Fruit fly (Drosophila melanogaster) whole organism, embryonic: ENCODE results near the gene wapl.

Source experiments
- B-H1 ChIP-seq: fragments of 200-800 bp; sonication (Bioruptor generic); IDR thresholded peaks from 3 replicates; pipeline ENCODE4 v1.3.6; 2022; ENCODE audit warnings: missing biosample characterization, missing genetic modification characterization
- B-H2 ChIP-seq: fragments of 200-800 bp; sonication (Bioruptor generic); optimal IDR thresholded peaks from 2 replicates; lab custom pipeline; 2018; ENCODE audit warnings: missing biosample characterization, mild to moderate bottlenecking, missing genetic modification characterization
- Blimp-1 ChIP-seq: fragments of 200-800 bp; sonication (Bioruptor generic); optimal IDR thresholded peaks from 3 replicates; lab custom pipeline; 2018; ENCODE audit warnings: missing biosample characterization, missing genetic modification characterization, mild to moderate bottlenecking, moderate library complexity, missing genetic modification reagents
- CG10979 ChIP-seq: fragments of 200-800 bp; sonication (Bioruptor generic); optimal IDR thresholded peaks from 2 replicates; lab custom pipeline; 2018; ENCODE audit warnings: missing biosample characterization, mild to moderate bottlenecking, missing genetic modification characterization, moderate library complexity
- CG11696 ChIP-seq: fragments of 200-800 bp; sonication (Bioruptor generic); IDR thresholded peaks from 2 replicates; pipeline ENCODE4 v1.3.6; 2022; ENCODE audit warnings: missing biosample characterization, missing genetic modification characterization
- CG12299 ChIP-seq: fragments of 200-800 bp; sonication (Bioruptor generic); optimal IDR thresholded peaks from 2 replicates; lab custom pipeline; 2018; ENCODE audit warnings: missing biosample characterization, mild to moderate bottlenecking, missing genetic modification characterization
- CG14965 ChIP-seq: fragments of 200-800 bp; sonication (Bioruptor generic); optimal IDR thresholded peaks from 2 replicates; lab custom pipeline; 2016; ENCODE audit warnings: missing biosample characterization, missing genetic modification characterization, borderline replicate concordance
- CG1529 ChIP-seq: fragments of 200-800 bp; sonication (Bioruptor generic); optimal IDR thresholded peaks from 3 replicates; lab custom pipeline; 2018; ENCODE audit warnings: missing biosample characterization, missing genetic modification characterization
- CG17328 ChIP-seq: fragments of 200-800 bp; sonication (Bioruptor generic); IDR thresholded peaks from 2 replicates; pipeline ENCODE4 v1.3.6; 2022; ENCODE audit warnings: missing biosample characterization, missing genetic modification characterization
- CG17361 ChIP-seq: fragments of 200-800 bp; sonication (Bioruptor generic); IDR thresholded peaks from 3 replicates; pipeline ENCODE4 v1.3.6; 2022; ENCODE audit warnings: missing biosample characterization, missing genetic modification characterization
- CG18262 ChIP-seq: fragments of 200-800 bp; optimal IDR thresholded peaks from 3 replicates; lab custom pipeline; 2019; ENCODE audit warnings: missing biosample characterization, mild to moderate bottlenecking, missing genetic modification characterization, moderate library complexity
- CG2875 ChIP-seq: fragments of 200-800 bp; sonication (Bioruptor generic); optimal IDR thresholded peaks from 2 replicates; lab custom pipeline; 2017; ENCODE audit warnings: missing biosample characterization, mild to moderate bottlenecking, missing genetic modification characterization, missing genetic modification reagents
- CG2889 ChIP-seq: fragments of 200-800 bp; sonication (Bioruptor generic); IDR thresholded peaks from 3 replicates; pipeline ENCODE4 v1.3.6; 2022; ENCODE audit warnings: missing biosample characterization, missing genetic modification characterization
- CG3163 ChIP-seq: fragments of 200-800 bp; sonication (Bioruptor generic); optimal IDR thresholded peaks from 3 replicates; lab custom pipeline; 2016; ENCODE audit warnings: missing biosample characterization, missing genetic modification characterization
- CG33213 ChIP-seq: fragments of 200-800 bp; sonication (Bioruptor generic); optimal IDR thresholded peaks from 3 replicates; lab custom pipeline; 2016; ENCODE audit warnings: missing biosample characterization, missing genetic modification characterization
- CG3407 ChIP-seq: fragments of 200-800 bp; sonication (Bioruptor generic); optimal IDR thresholded peaks from 2 replicates; lab custom pipeline; 2018; ENCODE audit warnings: missing biosample characterization, mild to moderate bottlenecking, missing genetic modification characterization
- CG42726 ChIP-seq: fragments of 200-800 bp; sonication (Bioruptor generic); IDR thresholded peaks from 2 replicates; pipeline ENCODE4 v1.3.6; 2022; ENCODE audit warnings: missing biosample characterization, missing genetic modification characterization; ENCODE audit not compliant: partially characterized antibody
- CG4820 ChIP-seq: fragments of 200-800 bp; sonication (Bioruptor generic); optimal IDR thresholded peaks from 3 replicates; lab custom pipeline; 2016; ENCODE audit warnings: missing biosample characterization, missing genetic modification characterization
- CG4854 ChIP-seq: fragments of 200-800 bp; sonication (Bioruptor generic); optimal IDR thresholded peaks from 2 replicates; lab custom pipeline; 2016; ENCODE audit warnings: missing biosample characterization, missing genetic modification characterization, inconsistent platforms
- CG6654 ChIP-seq: fragments of 200-800 bp; sonication (Bioruptor generic); optimal IDR thresholded peaks from 2 replicates; lab custom pipeline; 2017; ENCODE audit warnings: missing biosample characterization, mild to moderate bottlenecking, missing genetic modification characterization
- CG8281 ChIP-seq: fragments of 200-800 bp; sonication (Bioruptor generic); optimal IDR thresholded peaks from 2 replicates; lab custom pipeline; 2018; ENCODE audit warnings: missing biosample characterization, mild to moderate bottlenecking, missing genetic modification characterization, moderate library complexity
- CG9797 ChIP-seq: fragments of 200-800 bp; sonication (Bioruptor generic); optimal IDR thresholded peaks from 3 replicates; lab custom pipeline; 2018; ENCODE audit warnings: missing biosample characterization, mild to moderate bottlenecking, missing genetic modification characterization
- CG9817 ChIP-seq: fragments of 200-800 bp; sonication (Bioruptor generic); optimal IDR thresholded peaks from 2 replicates; lab custom pipeline; 2018; ENCODE audit warnings: missing biosample characterization, mild to moderate bottlenecking, missing genetic modification characterization, moderate library complexity
- D ChIP-seq, 2 experiments: fragments of 200-800 bp in 1 of 2; fragments of >200 bp in 1 of 2; sonication (Bioruptor generic) in 1 of 2; optimal IDR thresholded peaks; 2 replicates in 1 of 2; 3 replicates in 1 of 2; lab custom pipeline; 2017; ENCODE audit warnings: mild to moderate bottlenecking in 1 of 2, missing biosample characterization in 1 of 2, missing genetic modification characterization in 1 of 2, missing genetic modification reagents in 1 of 2
- Deaf1 ChIP-seq: fragments of 200-800 bp; optimal IDR thresholded peaks from 3 replicates; lab custom pipeline; 2019; ENCODE audit warnings: missing biosample characterization, mild to moderate bottlenecking, missing genetic modification characterization, moderate library complexity
- Mad ChIP-seq: fragments of 200-800 bp; sonication (Bioruptor generic); optimal IDR thresholded peaks from 2 replicates; lab custom pipeline; 2016; ENCODE audit warnings: missing biosample characterization, missing genetic modification characterization
- PHDP ChIP-seq: fragments of 200-800 bp; sonication (Bioruptor generic); optimal IDR thresholded peaks from 3 replicates; lab custom pipeline; 2018; ENCODE audit warnings: missing biosample characterization, mild to moderate bottlenecking, missing genetic modification characterization, moderate library complexity
- Rfx ChIP-seq: fragments of 200-800 bp; sonication (Bioruptor generic); IDR thresholded peaks from 2 replicates; pipeline ENCODE4 v1.3.6; 2022; ENCODE audit warnings: missing biosample characterization, missing genetic modification characterization
- Taf1 ChIP-seq: fragments of 200-800 bp; sonication (Bioruptor generic); IDR thresholded peaks from 2 replicates; pipeline ENCODE4 v1.3.6; 2022; ENCODE audit warnings: missing biosample characterization, missing genetic modification characterization
- bab2 ChIP-seq: fragments of 200-800 bp; sonication (Bioruptor generic); optimal IDR thresholded peaks from 2 replicates; lab custom pipeline; 2016; ENCODE audit warnings: missing biosample characterization, missing genetic modification characterization
- bsh ChIP-seq, 2 experiments: fragments of 200-800 bp; sonication (Bioruptor generic); optimal IDR thresholded peaks; 2 replicates each; lab custom pipeline; 2017 to 2018; ENCODE audit warnings: mild to moderate bottlenecking in 2 of 2, missing biosample characterization in 2 of 2, missing genetic modification characterization in 2 of 2, moderate library complexity in 1 of 2
- btn ChIP-seq: fragments of 200-800 bp; sonication (Bioruptor generic); optimal IDR thresholded peaks from 2 replicates; lab custom pipeline; 2016; ENCODE audit warnings: missing biosample characterization, missing genetic modification characterization
- chm ChIP-seq: fragments of 200-800 bp; sonication (Bioruptor generic); IDR thresholded peaks from 2 replicates; pipeline ENCODE4 v1.3.6; 2022; ENCODE audit warnings: missing biosample characterization, missing genetic modification characterization
- crol ChIP-seq: fragments of 200-800 bp; sonication (Bioruptor generic); IDR thresholded peaks from 2 replicates; pipeline ENCODE4 v1.3.6; 2022; ENCODE audit warnings: missing biosample characterization, missing genetic modification characterization
- danr ChIP-seq: fragments of 200-800 bp; sonication (Bioruptor generic); IDR thresholded peaks from 2 replicates; pipeline ENCODE4 v1.3.6; 2022; ENCODE audit warnings: missing biosample characterization, missing genetic modification characterization
- fd3F ChIP-seq: fragments of 200-800 bp; sonication (Bioruptor generic); optimal IDR thresholded peaks from 2 replicates; lab custom pipeline; 2018; ENCODE audit warnings: missing biosample characterization, mild to moderate bottlenecking, missing genetic modification characterization, moderate library complexity
- fd96Cb ChIP-seq: fragments of 200-800 bp; sonication (Bioruptor generic); optimal IDR thresholded peaks from 2 replicates; lab custom pipeline; 2018; ENCODE audit warnings: missing biosample characterization, mild to moderate bottlenecking, missing genetic modification characterization, moderate library complexity
- gcm ChIP-seq: fragments of 200-800 bp; sonication (Bioruptor generic); optimal IDR thresholded peaks from 2 replicates; lab custom pipeline; 2019; ENCODE audit warnings: missing biosample characterization, mild to moderate bottlenecking, missing genetic modification characterization, moderate library complexity
- knrl ChIP-seq: fragments of 200-800 bp; sonication (Bioruptor generic); IDR thresholded peaks from 3 replicates; pipeline ENCODE4 v1.3.6; 2022; ENCODE audit warnings: missing biosample characterization, missing genetic modification characterization; ENCODE audit not compliant: partially characterized antibody
- mam ChIP-seq: fragments of 200-800 bp; sonication (Bioruptor generic); optimal IDR thresholded peaks from 3 replicates; lab custom pipeline; 2016; ENCODE audit warnings: missing biosample characterization, missing genetic modification characterization
- nmo ChIP-seq: fragments of 200-800 bp; sonication (Bioruptor generic); optimal IDR thresholded peaks from 2 replicates; lab custom pipeline; 2018; ENCODE audit warnings: missing biosample characterization, mild to moderate bottlenecking, missing genetic modification characterization, moderate library complexity
- pfk ChIP-seq: fragments of 200-800 bp; sonication (Bioruptor generic); optimal IDR thresholded peaks from 2 replicates; lab custom pipeline; 2018; ENCODE audit warnings: missing biosample characterization, mild to moderate bottlenecking, missing genetic modification characterization, moderate library complexity
- sim ChIP-seq: fragments of 200-800 bp; sonication (Bioruptor generic); IDR thresholded peaks from 2 replicates; pipeline ENCODE4 v1.3.6; 2022; ENCODE audit warnings: missing biosample characterization, missing genetic modification characterization
- sisA ChIP-seq: fragments of 200-800 bp; sonication (Bioruptor generic); IDR thresholded peaks from 2 replicates; pipeline ENCODE4 v1.3.6; 2022; ENCODE audit warnings: missing biosample characterization, missing genetic modification characterization
- tap ChIP-seq: fragments of 200-800 bp; optimal IDR thresholded peaks from 3 replicates; lab custom pipeline; 2019; ENCODE audit warnings: missing biosample characterization, mild to moderate bottlenecking, missing genetic modification characterization, moderate library complexity
- tup ChIP-seq: fragments of 200-800 bp; sonication (Bioruptor generic); optimal IDR thresholded peaks from 2 replicates; lab custom pipeline; 2016; ENCODE audit warnings: missing biosample characterization, mild to moderate bottlenecking, missing genetic modification characterization, moderate library complexity
- twi ChIP-seq: fragments of 200-800 bp; optimal IDR thresholded peaks from 2 replicates; lab custom pipeline; 2019; ENCODE audit warnings: missing biosample characterization, mild to moderate bottlenecking, missing genetic modification characterization, moderate library complexity
- zen2 ChIP-seq: fragments of 200-800 bp; sonication (Bioruptor generic); IDR thresholded peaks from 3 replicates; pipeline ENCODE4 v1.3.6; 2022; ENCODE audit warnings: missing biosample characterization, missing genetic modification characterization; ENCODE audit not compliant: partially characterized antibody

The wapl gene

dm6 chrX:2134965-2135758 lies 23.6 kb downstream of the wapl start (continued):
- TF ChIP-seq CG9797, result peak; percentile 0
- TF ChIP-seq CG2889, result peak; percentile 74; the same call in 1 of the 3 replicates
- peak; percentile 68 for TF ChIP-seq CG6654
- peak; percentile 47 for TF ChIP-seq CG3163 (GFP tag; lab: Kevin White, UChicago)
- peak; percentile 82 for TF ChIP-seq CG1529
- peak; percentile 74 for TF ChIP-seq CG33213 (GFP tag; lab: Kevin White, UChicago)
- TF ChIP-seq CG4820 (GFP tag; lab: Kevin White, UChicago), result peak; percentile 81
- TF ChIP-seq Taf1 (GFP tag; lab: Robert Waterston, UW), result peak; percentile 58
- TF ChIP-seq gcm (GFP tag; lab: Kevin White, UChicago), result peak; percentile 86
- peak; percentile 90 for TF ChIP-seq CG10979 (tag; lab: Kevin White, UChicago)
- peak; percentile 78 for TF ChIP-seq twi (tag; lab: Kevin White, UChicago)
- peak; percentile 64 for TF ChIP-seq sim
- TF ChIP-seq CG42726 (GFP tag; lab: Robert Waterston, UW), result no peak
- peak; percentile 76 for TF ChIP-seq danr
- TF ChIP-seq Mad (GFP tag; lab: Kevin White, UChicago), result peak; percentile 64
- TF ChIP-seq bsh (GFP tag; optimal IDR thresholded peaks at IDR 0.05; lab: Kevin White, UChicago), result peak; percentile 50 to 92
- TF ChIP-seq PHDP (tag; lab: Kevin White, UChicago), result peak; percentile 94
- peak; percentile 87 for TF ChIP-seq fd96Cb
- TF ChIP-seq CG8281 (tag; lab: Kevin White, UChicago), result peak; percentile 79
- TF ChIP-seq Deaf1 (tag; lab: Kevin White, UChicago), result peak; percentile 77
- TF ChIP-seq Rfx (GFP tag; lab: Robert Waterston, UW), result peak; percentile 89
- peak; percentile 87 for TF ChIP-seq CG9817
- TF ChIP-seq B-H1 (GFP tag; lab: Robert Waterston, UW), result peak; percentile 69
- TF ChIP-seq btn, result peak; percentile 66
- TF ChIP-seq nmo (GFP tag; lab: Kevin White, UChicago), result peak; percentile 92
- TF ChIP-seq CG14965 (GFP tag; lab: Kevin White, UChicago), result peak; percentile 32
- no peak for TF ChIP-seq zen2 (GFP tag; lab: Robert Waterston, UW)
- TF ChIP-seq CG11696 (GFP tag; lab: Robert Waterston, UW), result peak; percentile 62
- peak; percentile 86 for TF ChIP-seq fd3F (GFP tag; lab: Kevin White, UChicago)
- TF ChIP-seq CG2875 (GFP tag; lab: Kevin White, UChicago), result peak; percentile 78
- TF ChIP-seq CG17361 (GFP tag; lab: Robert Waterston, UW), result peak; percentile 93
- peak; percentile 61 for TF ChIP-seq tup
- peak; percentile 88 for TF ChIP-seq CG12299 (tag; lab: Kevin White, UChicago)
- peak; percentile 67 for TF ChIP-seq CG3407
- peak; percentile 67 for TF ChIP-seq chm (GFP tag; lab: Robert Waterston, UW)
- peak; percentile 98 for TF ChIP-seq crol (GFP tag; lab: Robert Waterston, UW)
- no peak for TF ChIP-seq D (optimal IDR thresholded peaks at IDR 0.05; lab: Kevin White, UChicago)
- peak; percentile 89 for TF ChIP-seq D (GFP tag; optimal IDR thresholded peaks at IDR 0.05; lab: Kevin White, UChicago)
- peak; percentile 92 for TF ChIP-seq CG18262 (tag; lab: Kevin White, UChicago)
- TF ChIP-seq sisA (GFP tag; lab: Robert Waterston, UW), result peak; percentile 79
- TF ChIP-seq CG17328 (GFP tag; lab: Robert Waterston, UW), result peak; percentile 79
- peak; percentile 85 for TF ChIP-seq bab2 (GFP tag; lab: Kevin White, UChicago)
- peak; percentile 86 for TF ChIP-seq B-H2
- peak; percentile 86 for TF ChIP-seq mam (GFP tag; lab: Kevin White, UChicago)
- TF ChIP-seq knrl (GFP tag; lab: Robert Waterston, UW), result no peak; the same call in 2 of the 3 replicates
- peak; percentile 73 for TF ChIP-seq CG4854 (GFP tag; lab: Kevin White, UChicago)
- TF ChIP-seq tap (tag; lab: Kevin White, UChicago), result peak; percentile 90
- peak; percentile 52 for TF ChIP-seq pfk (GFP tag; lab: Kevin White, UChicago)
- peak; percentile 89 for TF ChIP-seq Blimp-1 (GFP tag; lab: Kevin White, UChicago)
